Worm (Caenorhabditis elegans): ENCODE results near the gene sft-1.

DNA sequence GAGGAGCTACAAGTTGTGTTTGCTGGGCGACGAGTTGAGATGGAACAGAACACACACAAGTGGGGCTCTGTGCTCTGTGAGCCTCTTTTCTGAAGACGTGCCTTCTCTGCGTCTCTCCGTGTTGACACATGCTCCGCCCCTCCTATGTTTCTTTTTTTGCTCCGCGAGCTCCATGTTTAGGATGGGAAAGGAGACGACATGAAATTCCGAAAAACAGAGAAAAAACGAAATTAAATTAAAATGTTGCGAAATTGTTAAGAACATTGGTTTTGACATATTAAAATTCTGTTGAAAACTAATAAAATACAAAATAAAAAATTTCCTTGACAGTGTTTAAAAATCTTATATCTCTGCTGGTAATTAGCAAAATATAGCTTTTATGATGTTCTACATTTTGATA, 52.7 kb downstream of the sft-1 start, which contains the start of gene mec-12:
- no peak for TF ChIP-seq aly-2 (tag; optimal IDR thresholded peaks at IDR 0.05)
- TF ChIP-seq ceh-82 (tag; optimal IDR thresholded peaks at IDR 0.05) = no peak
- no peak for TF ChIP-seq unc-62 (GFP tag; optimal IDR thresholded peaks at IDR 0.05)
- TF ChIP-seq blmp-1 (tag; optimal IDR thresholded peaks at IDR 0.05; ENCODE audit: insufficient read depth) = no peak
- no peak for TF ChIP-seq nhr-25 (tag; optimal IDR thresholded peaks at IDR 0.05)
